Fruit fly (Drosophila melanogaster) S2 (cell line): ENCODE results near the gene Mhcl.

Experiments used
- CG8478 ChIP-seq: fragments of >200 bp; optimal IDR thresholded peaks from 2 replicates; lab custom pipeline; 2018
- CTCF ChIP-seq, 2 experiments: fragments of >200 bp; optimal IDR thresholded peaks; 2 replicates each; lab custom pipeline; 2018

DNA sequence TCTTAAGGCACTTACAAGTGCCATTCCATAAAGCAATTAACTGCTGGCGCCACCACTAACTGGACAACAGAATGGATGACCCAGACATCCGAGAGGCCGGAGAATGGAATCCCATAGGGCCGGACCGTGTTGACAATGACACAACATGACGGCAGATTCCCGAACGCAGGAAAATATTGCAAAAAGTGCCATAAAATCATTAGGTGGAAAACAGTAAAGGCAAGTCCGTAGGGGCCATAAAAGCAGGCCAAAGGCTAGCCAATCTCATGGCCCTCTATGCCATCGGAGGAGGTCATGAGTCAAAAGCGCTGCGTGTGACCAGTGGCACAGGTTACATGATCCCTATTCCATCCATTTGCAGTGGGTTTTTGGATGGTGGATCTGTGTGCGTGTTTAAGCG lies 69.9 kb downstream of the Mhcl start:
- TF ChIP-seq CG8478 (lab: Kevin White, UChicago) (no peak), CTCF (optimal IDR thresholded peaks at IDR 0.05; lab: Kevin White, UChicago) (no peak)
